Worm (Caenorhabditis elegans): ENCODE measurements around the gene utp-20.

Gene utp-20

DNA sequence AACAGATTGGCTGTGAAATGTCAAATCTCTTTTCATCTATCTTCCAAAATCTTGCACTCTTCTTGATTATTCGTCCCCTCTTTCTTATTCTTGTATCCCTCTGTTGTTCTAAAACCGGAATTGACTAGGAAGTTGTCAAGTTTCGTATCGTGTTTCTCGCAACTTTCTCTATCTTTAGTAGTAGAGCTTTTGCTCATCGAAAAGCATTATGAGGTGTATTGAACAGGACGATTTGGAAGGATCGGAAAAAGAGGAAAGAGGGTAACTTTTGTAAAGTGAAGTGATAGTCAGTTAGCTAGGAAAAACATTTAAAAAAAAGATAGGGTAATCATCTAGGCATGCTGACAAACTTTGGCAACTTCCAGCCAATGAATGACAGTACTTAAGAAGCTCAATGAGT lies 39.7 kb upstream of the utp-20 start:
- no peak for TF ChIP-seq gmeb-1 (tag; optimal IDR thresholded peaks at IDR 0.05)
- TF ChIP-seq lin-13 (GFP tag; optimal IDR thresholded peaks at IDR 0.05), result no peak
- no peak for TF ChIP-seq F13H6.1 (tag; optimal IDR thresholded peaks at IDR 0.05)
- no peak for TF ChIP-seq unc-39 (tag; optimal IDR thresholded peaks at IDR 0.05)
- no peak for TF ChIP-seq nhr-25 (tag; optimal IDR thresholded peaks at IDR 0.05)
- TF ChIP-seq ztf-4 (tag; optimal IDR thresholded peaks at IDR 0.05), result no peak
- TF ChIP-seq blmp-1 (tag; optimal IDR thresholded peaks at IDR 0.05; ENCODE audit: insufficient read depth), result no peak

ce11 chrII:6497137-6497536 lies 39.0 kb upstream of the utp-20 start:
- TF ChIP-seq lsy-2 (tag; optimal IDR thresholded peaks at IDR 0.05) (peak in 1 of 2 experiments; percentile 22), blmp-1 (tag; optimal IDR thresholded peaks at IDR 0.05; ENCODE audit: insufficient read depth) (no peak), ceh-82 (tag; optimal IDR thresholded peaks at IDR 0.05) (no peak), egl-27 (tag; optimal IDR thresholded peaks at IDR 0.05) (no peak)

DNA sequence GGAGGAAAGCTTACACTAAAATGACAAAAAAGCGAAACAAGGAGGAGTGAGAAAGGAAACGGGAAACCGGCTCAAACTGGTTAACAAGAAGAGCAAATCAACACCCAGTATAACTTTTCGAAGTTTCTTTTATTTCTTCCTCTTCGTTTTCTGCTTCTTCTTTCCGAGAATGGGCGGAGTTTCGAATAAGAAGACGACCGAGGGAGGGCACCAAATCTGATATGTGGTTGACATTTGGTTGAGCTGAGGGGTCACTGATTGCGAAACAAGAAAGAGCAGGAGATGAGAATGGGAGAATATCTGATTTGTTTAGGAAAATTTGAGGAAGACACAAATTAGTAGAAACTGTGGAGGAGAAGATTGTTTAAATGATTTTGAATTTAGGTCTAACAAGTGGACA lies 37.6 kb upstream of the utp-20 start:
- TF ChIP-seq sem-4 (tag; optimal IDR thresholded peaks at IDR 0.05) (peak; percentile 37), nhr-11 (tag; optimal IDR thresholded peaks at IDR 0.05) (no peak), skn-1 (tag; optimal IDR thresholded peaks at IDR 0.05) (no peak), lin-13 (GFP tag; optimal IDR thresholded peaks at IDR 0.05) (no peak), zag-1 (tag; optimal IDR thresholded peaks at IDR 0.05) (peak; percentile 10), unc-62 (GFP tag; optimal IDR thresholded peaks at IDR 0.05) (no peak), lin-39 (tag; optimal IDR thresholded peaks at IDR 0.05) (no peak)

DNA sequence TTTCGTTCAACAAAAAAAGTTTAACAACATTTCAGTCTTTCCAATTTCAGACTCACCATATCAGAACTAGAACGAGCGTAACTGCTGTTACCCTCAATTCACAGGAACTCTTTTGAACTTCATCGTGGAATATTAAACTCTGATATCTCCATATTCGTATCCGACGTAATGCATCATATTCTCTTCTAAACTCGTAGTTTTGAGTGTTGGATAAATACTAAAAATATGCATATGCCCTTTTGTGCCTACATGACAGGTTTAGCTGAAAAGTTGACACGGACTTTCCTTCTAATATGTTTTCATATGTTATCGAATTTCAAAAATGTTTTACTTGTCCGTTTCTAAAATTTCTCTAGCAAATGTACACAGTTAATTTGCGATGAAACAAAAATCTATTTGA lies 37.1 kb upstream of the utp-20 start, which contains the start of gene twk-49:
TSS of gene twk-49 (minus strand) at position 101 of the 400 bp plus-strand sequence.
- TF ChIP-seq nhr-23 (tag; optimal IDR thresholded peaks at IDR 0.05), result no peak
- TF ChIP-seq R02D3.7 (tag; optimal IDR thresholded peaks at IDR 0.05), result no peak
- no peak for TF ChIP-seq blmp-1 (tag; optimal IDR thresholded peaks at IDR 0.05; ENCODE audit: insufficient read depth)
- no peak for TF ChIP-seq nhr-10 (tag; optimal IDR thresholded peaks at IDR 0.05)
- no peak for TF ChIP-seq nhr-129 (tag; optimal IDR thresholded peaks at IDR 0.05)
- no peak for TF ChIP-seq elt-3 (tag; optimal IDR thresholded peaks at IDR 0.05)
- no peak for TF ChIP-seq skn-1 (tag; optimal IDR thresholded peaks at IDR 0.05)

- TF ChIP-seq fos-1 (tag; optimal IDR thresholded peaks at IDR 0.05), result no peak
- TF ChIP-seq F13H6.1 (tag; optimal IDR thresholded peaks at IDR 0.05), result no peak
- no peak for TF ChIP-seq elt-3 (tag; optimal IDR thresholded peaks at IDR 0.05)
- no peak for TF ChIP-seq Y55F3AM.14 (GFP tag; optimal IDR thresholded peaks at IDR 0.05)
- TF ChIP-seq gmeb-1 (tag; optimal IDR thresholded peaks at IDR 0.05), result no peak
- no peak for TF ChIP-seq crh-2 (tag; optimal IDR thresholded peaks at IDR 0.05)
- TF ChIP-seq ceh-16 (tag; optimal IDR thresholded peaks at IDR 0.05), result no peak
- TF ChIP-seq snpc-4 (tag; optimal IDR thresholded peaks at IDR 0.05), result no peak
- TF ChIP-seq lsy-2 (tag; optimal IDR thresholded peaks at IDR 0.05), result no peak
- TF ChIP-seq aly-2 (tag; optimal IDR thresholded peaks at IDR 0.05), result no peak
- TF ChIP-seq unc-62 (GFP tag; optimal IDR thresholded peaks at IDR 0.05), result no peak
- TF ChIP-seq nhr-23 (tag; optimal IDR thresholded peaks at IDR 0.05), result no peak
These were observed 36.0 kb upstream of the utp-20 start, which contains the start of gene R05G9.5 for ce11 chrII:6500161-6500560. TSS of gene R05G9.5 (minus strand) at chrII:6500261.

DNA sequence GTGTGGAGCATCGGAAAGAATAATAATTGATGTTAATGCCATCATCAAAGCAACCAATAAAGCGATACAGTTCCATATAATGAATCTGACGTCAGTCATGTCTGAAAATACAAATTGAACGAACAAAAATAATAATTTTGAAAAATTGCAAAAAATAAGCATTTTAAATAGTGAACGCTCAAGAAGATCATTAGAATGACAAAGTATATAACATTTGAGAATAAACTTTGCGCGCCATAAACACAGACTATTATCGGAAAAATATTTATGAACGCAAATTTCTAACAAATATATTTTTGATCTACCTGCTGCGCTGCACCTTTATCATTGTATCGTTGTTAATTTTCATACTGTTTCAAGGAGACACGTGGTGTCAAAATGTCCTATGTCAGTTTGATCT lies 34.8 kb upstream of the utp-20 start, which contains the start of gene R05G9.3:
TSS of gene R05G9.3 (minus strand) at position 101 of the 400 bp plus-strand sequence.
- TF ChIP-seq ama-1 (optimal IDR thresholded peaks at IDR 0.05) (no peak), nhr-129 (tag; optimal IDR thresholded peaks at IDR 0.05) (no peak), lin-11 (tag; optimal IDR thresholded peaks at IDR 0.05) (no peak)

- TF ChIP-seq nhr-12 (tag; optimal IDR thresholded peaks at IDR 0.05) (no peak), C34F6.9 (tag; optimal IDR thresholded peaks at IDR 0.05) (peak; percentile 35), sma-3 (GFP tag; optimal IDR thresholded peaks at IDR 0.05) (no peak)
These were observed 33.3 kb upstream of the utp-20 start, which contains the start of gene R05G9.1 for ce11 chrII:6502826-6503225. TSS of gene R05G9.1 (plus strand) at chrII:6503168.
